Worm (Caenorhabditis elegans): ENCODE results near the gene clec-144.

DNA sequence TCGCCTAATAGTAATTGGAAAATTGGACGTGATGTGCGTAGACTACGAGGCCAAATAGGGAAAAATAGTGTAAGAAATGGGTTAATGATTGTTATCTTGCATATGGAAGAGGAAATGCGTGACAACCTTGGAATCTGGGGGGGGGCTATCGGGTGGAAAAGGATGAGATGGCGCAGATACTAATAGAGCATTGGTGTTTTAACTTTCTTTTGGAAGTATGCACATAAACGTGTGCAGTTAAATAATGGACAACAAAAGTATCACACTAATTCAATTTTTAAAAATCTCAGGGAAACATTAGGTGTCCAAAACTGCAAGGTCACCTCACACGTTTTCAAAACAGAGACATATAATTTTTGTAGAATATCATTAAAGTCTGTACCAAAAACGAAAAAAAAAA, 12.6 kb downstream of the clec-144 start, which contains the start of gene Y6D1A.2:
- no peak for TF ChIP-seq klf-2 (GFP tag; conservative IDR thresholded peaks at IDR 0.05)
- no peak for TF ChIP-seq ztf-23 (GFP tag; IDR thresholded peaks at IDR 0.05)
- TF ChIP-seq cog-1 (tag; optimal IDR thresholded peaks at IDR 0.05), result no peak
- no peak for TF ChIP-seq med-1 (GFP tag; optimal IDR thresholded peaks at IDR 0.05; ENCODE audit: insufficient read depth)
- TF ChIP-seq ref-1 (GFP tag; conservative IDR thresholded peaks at IDR 0.05), result no peak
- no peak for TF ChIP-seq flt-1 (GFP tag; IDR thresholded peaks at IDR 0.05)
- no peak for TF ChIP-seq ztf-29 (GFP tag; IDR thresholded peaks at IDR 0.05)
- no peak for TF ChIP-seq T22C8.4 (GFP tag; IDR thresholded peaks at IDR 0.05)
- no peak for TF ChIP-seq tab-1 (GFP tag; IDR thresholded peaks at IDR 0.05)

Measured in whole organism, midembryonic.